Worm (Caenorhabditis elegans): ENCODE data around the gene kqt-3.

Gene kqt-3

ce11 chrII:13723754-13724153 is 27.7 kb downstream of the kqt-3 start:
- no peak for TF ChIP-seq mab-9 (GFP tag; IDR thresholded peaks at IDR 0.05)
- TF ChIP-seq nhr-85 (tag), result peak; percentile 1

ce11 chrII:13725793-13726192 is 29.7 kb downstream of the kqt-3 start, which contains the start of the genes Y54G9A.7 and bub-3:
Gene Y54G9A.7 (minus strand): TSS chrII:13725799.
Gene bub-3 (plus strand): TSS chrII:13726062.
- no peak for TF ChIP-seq nhr-90 (tag; optimal IDR thresholded peaks at IDR 0.05; ENCODE audit: poor library complexity)
- peak; percentile 61 to 75 for TF ChIP-seq lin-35 (GFP tag; optimal IDR thresholded peaks at IDR 0.05)
- peak; percentile 36 to 43 for TF ChIP-seq lsy-2 (tag; optimal IDR thresholded peaks at IDR 0.05)
- peak; percentile 25 for TF ChIP-seq unc-130 (tag; optimal IDR thresholded peaks at IDR 0.05)
- TF ChIP-seq xbp-1 (tag; optimal IDR thresholded peaks at IDR 0.05), result peak; percentile 11
- no peak for TF ChIP-seq hlh-17 (GFP tag; optimal IDR thresholded peaks at IDR 0.05; ENCODE audit: borderline replicate concordance)
- peak; percentile 45 to 71 for TF ChIP-seq efl-1 (optimal IDR thresholded peaks at IDR 0.05)
- TF ChIP-seq efl-1 (GFP tag; optimal IDR thresholded peaks at IDR 0.05 in 1 of 2), result peak; percentile 74 to 96
- peak; percentile 40 for TF ChIP-seq snu-23 (GFP tag; optimal IDR thresholded peaks at IDR 0.05)
- TF ChIP-seq nhr-77 (tag; optimal IDR thresholded peaks at IDR 0.05), result peak; percentile 4
- TF ChIP-seq dpl-1 (GFP tag; optimal IDR thresholded peaks at IDR 0.05), result peak; percentile 48 to 70 (median 60)
- peak; percentile 58 for TF ChIP-seq nhr-85 (tag)
- no peak for TF ChIP-seq pax-3 (tag; optimal IDR thresholded peaks at IDR 0.05)
- peak; percentile 84 for TF ChIP-seq F16B12.6 (tag; optimal IDR thresholded peaks at IDR 0.05)

ce11 chrII:13729416-13729815 is 33.3 kb downstream of the kqt-3 start, which contains the start of gene Y54G9A.9:
Gene Y54G9A.9 (plus strand): TSS chrII:13729716.
- TF ChIP-seq hpl-2 (GFP tag; optimal IDR thresholded peaks at IDR 0.05), result no peak
- TF ChIP-seq unc-130 (tag; optimal IDR thresholded peaks at IDR 0.05), result no peak
- no peak for TF ChIP-seq nhr-71 (tag; optimal IDR thresholded peaks at IDR 0.05)
- no peak for TF ChIP-seq ceh-88 (GFP tag; IDR thresholded peaks at IDR 0.05)
- TF ChIP-seq nhr-19 (GFP tag; conservative IDR thresholded peaks at IDR 0.05), result no peak
- TF ChIP-seq lin-39 (tag; optimal IDR thresholded peaks at IDR 0.05), result no peak
- TF ChIP-seq nhr-28 (tag; optimal IDR thresholded peaks at IDR 0.05), result no peak
- no peak for TF ChIP-seq snpc-4 (tag; optimal IDR thresholded peaks at IDR 0.05)
- no peak for TF ChIP-seq sptf-1 (tag; optimal IDR thresholded peaks at IDR 0.05)
- no peak for TF ChIP-seq sox-4 (tag; optimal IDR thresholded peaks at IDR 0.05)
- TF ChIP-seq lin-13 (GFP tag; optimal IDR thresholded peaks at IDR 0.05), result no peak
- TF ChIP-seq ets-5 (GFP tag; IDR thresholded peaks at IDR 0.05), result no peak
- no peak for TF ChIP-seq efl-1 (optimal IDR thresholded peaks at IDR 0.05)
- TF ChIP-seq efl-1 (GFP tag; optimal IDR thresholded peaks at IDR 0.05 in 1 of 2), result no peak
- no peak for TF ChIP-seq lin-35 (GFP tag; optimal IDR thresholded peaks at IDR 0.05)

ce11 chrII:13732146-13732545 is 36.1 kb downstream of the kqt-3 start:
- TF ChIP-seq aha-1 (tag; optimal IDR thresholded peaks at IDR 0.05) (no peak), lin-15B (tag; optimal IDR thresholded peaks at IDR 0.05) (no peak), Y116A8C.19 (tag; optimal IDR thresholded peaks at IDR 0.05; ENCODE audit: borderline replicate concordance) (no peak), fkh-10 (GFP tag; optimal IDR thresholded peaks at IDR 0.05) (no peak), pqm-1 (tag; optimal IDR thresholded peaks at IDR 0.05) (no peak), nhr-76 (tag; optimal IDR thresholded peaks at IDR 0.05) (no peak), blmp-1 (tag; optimal IDR thresholded peaks at IDR 0.05) (no peak), nhr-237 (tag; optimal IDR thresholded peaks at IDR 0.05) (no peak)

- TF ChIP-seq grh-1 (GFP tag; IDR thresholded peaks at IDR 0.05), result 0 out of 2 replicates have a peak, but pooled peaks have one; percentile 16
- no peak for TF ChIP-seq snpc-4 (tag; optimal IDR thresholded peaks at IDR 0.05)
Measured at ce11 chrII:13732577-13732976, 36.5 kb downstream of the kqt-3 start.
